Fruit fly (Drosophila melanogaster): Measurements from ENCODE around the gene CG33493.

The CG33493 gene

dm6 chr3L:10692459-10693217 lies at the start of gene CG33493:
CG33493 (minus strand) TSS chr3L:10693167.
- no peak for TF ChIP-seq noc (tag; optimal IDR thresholded peaks at IDR 0.05)

dm6 chr3L:10742225-10742624 lies 49.3 kb upstream of the CG33493 start:
- TF ChIP-seq noc (tag; optimal IDR thresholded peaks at IDR 0.05) = no peak

dm6 chr3L:10741120-10741519 lies 48.2 kb upstream of the CG33493 start:
- no peak for TF ChIP-seq noc (tag; optimal IDR thresholded peaks at IDR 0.05)

dm6 chr3L:10740707-10741106 lies 47.7 kb upstream of the CG33493 start:
- no peak for TF ChIP-seq noc (tag; optimal IDR thresholded peaks at IDR 0.05)

- TF ChIP-seq noc (tag; optimal IDR thresholded peaks at IDR 0.05) = peak; percentile 76
Measured at dm6 chr3L:10739666-10740417, 46.9 kb upstream of the CG33493 start.

dm6 chr3L:10739109-10739665 lies 46.2 kb upstream of the CG33493 start:
- TF ChIP-seq noc (tag; optimal IDR thresholded peaks at IDR 0.05) = no peak

dm6 chr3L:10738347-10739108 lies 45.6 kb upstream of the CG33493 start:
- TF ChIP-seq noc (tag; optimal IDR thresholded peaks at IDR 0.05) = peak; percentile 60

- peak; percentile 66 for TF ChIP-seq noc (tag; optimal IDR thresholded peaks at IDR 0.05)
Measured at dm6 chr3L:10737123-10737709, 44.2 kb upstream of the CG33493 start.

- no peak for TF ChIP-seq noc (tag; optimal IDR thresholded peaks at IDR 0.05)
Measured at dm6 chr3L:10736483-10737122, 43.6 kb upstream of the CG33493 start.

dm6 chr3L:10735095-10735494 lies 42.1 kb upstream of the CG33493 start:
- TF ChIP-seq noc (tag; optimal IDR thresholded peaks at IDR 0.05) = no peak

- no peak for TF ChIP-seq noc (tag; optimal IDR thresholded peaks at IDR 0.05)
Measured at dm6 chr3L:10734561-10734960, 41.6 kb upstream of the CG33493 start.

dm6 chr3L:10733502-10733901 lies 40.5 kb upstream of the CG33493 start:
- TF ChIP-seq noc (tag; optimal IDR thresholded peaks at IDR 0.05) = no peak

- TF ChIP-seq noc (tag; optimal IDR thresholded peaks at IDR 0.05) = no peak
Measured at dm6 chr3L:10732032-10732431, 39.1 kb upstream of the CG33493 start.

- TF ChIP-seq noc (tag; optimal IDR thresholded peaks at IDR 0.05) = no peak
Measured at dm6 chr3L:10727123-10727522, 34.2 kb upstream of the CG33493 start.

- no peak for TF ChIP-seq noc (tag; optimal IDR thresholded peaks at IDR 0.05)
Measured at dm6 chr3L:10724810-10725444, 32.0 kb upstream of the CG33493 start.
